Worm (Caenorhabditis elegans) whole organism, L2 larva: ENCODE results near the gene D1005.5.

Source experiments
- lsy-2 ChIP-seq, 2 experiments: fragments of 150-350 bp in 1 of 2; sonication (generic microtip) in 1 of 2; optimal IDR thresholded peaks; 2 replicates each; lab custom pipeline; 2014 to 2017; ENCODE audit warnings: missing biosample characterization in 2 of 2, missing genetic modification characterization in 2 of 2
- skn-1 ChIP-seq: sonication (generic microtip); optimal IDR thresholded peaks from 2 replicates; lab custom pipeline; 2017; ENCODE audit warnings: missing biosample characterization, missing genetic modification characterization

DNA sequence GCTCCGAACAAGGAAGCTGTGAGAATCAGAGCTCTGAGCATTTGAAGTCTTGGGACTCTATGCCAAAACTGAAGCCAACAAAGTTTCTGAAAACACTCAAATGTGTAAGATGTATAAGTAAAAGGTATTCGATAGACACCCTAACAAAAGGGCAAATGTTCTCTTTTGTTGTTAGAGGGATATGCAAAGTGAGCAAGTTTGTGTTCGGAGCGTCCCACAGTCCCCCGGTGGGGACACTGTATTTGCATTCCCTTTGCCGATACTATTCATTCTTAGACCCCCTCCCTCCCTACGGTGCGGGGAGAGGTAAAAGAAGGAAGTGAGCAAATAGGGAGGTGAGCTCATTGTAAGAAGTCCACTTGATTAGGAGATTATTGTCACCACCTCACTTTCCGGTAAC is 24.8 kb upstream of the D1005.5 start, which contains the start of gene F09E10.6:
- TF ChIP-seq skn-1 (no peak), lsy-2 (tag; optimal IDR thresholded peaks at IDR 0.05; lab: Kevin White, UChicago) (no peak)
